Worm (Caenorhabditis elegans) whole organism, early embryonic: Measurements from ENCODE around the gene acs-5.

ENCODE experiments used
- B0310.2 ChIP-seq: sonication (generic microtip); optimal IDR thresholded peaks from 2 replicates; lab custom pipeline; 2016; ENCODE audit warnings: mild to moderate bottlenecking, missing genetic modification characterization, missing compliant biosample characterization
- F13C5.2 ChIP-seq: sonication (generic microtip); optimal IDR thresholded peaks from 2 replicates; lab custom pipeline; 2017; ENCODE audit warnings: mild to moderate bottlenecking, missing genetic modification characterization, inconsistent platforms, missing compliant biosample characterization
- aly-1 ChIP-seq: sonication (generic microtip); optimal IDR thresholded peaks from 2 replicates; lab custom pipeline; 2016; ENCODE audit warnings: missing genetic modification characterization, missing compliant biosample characterization
- ama-1 ChIP-seq: fragments of 150-350 bp; optimal IDR thresholded peaks from 2 replicates; lab custom pipeline; 2014
- ceh-13 ChIP-seq: fragments of 200-800 bp; sonication (Bioruptor generic); optimal IDR thresholded peaks from 2 replicates; lab custom pipeline; 2018; ENCODE audit warnings: mild to moderate bottlenecking, missing genetic modification characterization, missing compliant biosample characterization
- ceh-36 ChIP-seq: sonication (generic microtip); optimal IDR thresholded peaks from 2 replicates; lab custom pipeline; 2016; ENCODE audit warnings: missing genetic modification characterization, inconsistent platforms, missing compliant biosample characterization
- ets-7 ChIP-seq: sonication (generic microtip); optimal IDR thresholded peaks from 2 replicates; lab custom pipeline; 2016; ENCODE audit warnings: missing genotype, missing genetic modification characterization, missing compliant biosample characterization
- flt-1 ChIP-seq: fragments of 200-800 bp; sonication (Bioruptor generic); IDR thresholded peaks from 2 replicates; pipeline ENCODE4 v1.3.6; 2022; ENCODE audit warnings: missing genetic modification characterization, missing compliant biosample characterization
- hmbx-1 ChIP-seq: sonication (generic microtip); optimal IDR thresholded peaks from 2 replicates; lab custom pipeline; 2016; ENCODE audit warnings: mild to moderate bottlenecking, missing genetic modification characterization, missing compliant biosample characterization
- hmg-4 ChIP-seq: fragments of 200-800 bp; sonication (Bioruptor generic); optimal IDR thresholded peaks from 2 replicates; lab custom pipeline; 2018; ENCODE audit warnings: mild to moderate bottlenecking, missing genetic modification characterization, missing compliant biosample characterization
- hnd-1 ChIP-seq: sonication (generic microtip); optimal IDR thresholded peaks from 2 replicates; lab custom pipeline; 2016; ENCODE audit warnings: missing genetic modification characterization, missing compliant biosample characterization
- pes-1 ChIP-seq: fragments of 200-800 bp; sonication (Bioruptor generic); IDR thresholded peaks from 2 replicates; pipeline ENCODE4 v1.3.6; 2022; ENCODE audit warnings: missing genetic modification reagents, missing genetic modification characterization, missing compliant biosample characterization
- scrt-1 ChIP-seq: fragments of 200-800 bp; sonication (Bioruptor generic); IDR thresholded peaks from 2 replicates; pipeline ENCODE4 v1.3.6; 2022; ENCODE audit warnings: missing genetic modification characterization, missing compliant biosample characterization
- sea-1 ChIP-seq: fragments of 200-800 bp; sonication (Bioruptor generic); conservative IDR thresholded peaks from 2 replicates; pipeline ENCODE4 v1.3.6; 2022; ENCODE audit warnings: missing genetic modification characterization, missing compliant biosample characterization
- tbx-11 ChIP-seq: fragments of 200-800 bp; sonication (Bioruptor generic); IDR thresholded peaks from 2 replicates; pipeline ENCODE4 v1.3.6; 2022; ENCODE audit warnings: missing genetic modification characterization, missing compliant biosample characterization
- tbx-37 ChIP-seq: fragments of 200-800 bp; sonication (Bioruptor generic); conservative IDR thresholded peaks from 2 replicates; pipeline ENCODE4 v1.3.6; 2022; ENCODE audit warnings: missing genetic modification reagents, missing genetic modification characterization, missing compliant biosample characterization
- tra-4 ChIP-seq: sonication (generic microtip); optimal IDR thresholded peaks from 2 replicates; lab custom pipeline; 2017; ENCODE audit warnings: missing genetic modification characterization, missing compliant biosample characterization

acs-5 gene

ce11 chrIII:13543434-13543833 is at the start of gene acs-5:
acs-5 (minus strand) TSS chrIII:13543534.
- no peak for TF ChIP-seq tbx-37
- no peak for TF ChIP-seq pes-1 (GFP tag; lab: Robert Waterston, UW)
- no peak for TF ChIP-seq ceh-13 (GFP tag; lab: Kevin White, UChicago)
- no peak for TF ChIP-seq ceh-36 (tag; lab: Kevin White, UChicago)
- no peak for TF ChIP-seq sea-1 (GFP tag; lab: Robert Waterston, UW)
- no peak for TF ChIP-seq hnd-1 (tag; lab: Kevin White, UChicago)
- no peak for TF ChIP-seq aly-1 (tag; lab: Kevin White, UChicago)
- TF ChIP-seq flt-1 (GFP tag; lab: Robert Waterston, UW): no peak
- no peak for TF ChIP-seq tbx-11 (GFP tag; lab: Robert Waterston, UW)
- no peak for TF ChIP-seq ama-1 (lab: Kevin White, UChicago)
- no peak for TF ChIP-seq hmbx-1 (tag; lab: Kevin White, UChicago)
- no peak for TF ChIP-seq hmg-4 (GFP tag; lab: Kevin White, UChicago)
- no peak for TF ChIP-seq ets-7
- TF ChIP-seq tra-4 (tag; lab: Kevin White, UChicago): no peak
- TF ChIP-seq B0310.2 (tag; lab: Kevin White, UChicago): no peak
- no peak for TF ChIP-seq scrt-1 (GFP tag; lab: Robert Waterston, UW)
- TF ChIP-seq F13C5.2 (tag; lab: Kevin White, UChicago): no peak

- TF ChIP-seq sea-1 (GFP tag; lab: Robert Waterston, UW) (peak; percentile 58), tbx-11 (GFP tag; lab: Robert Waterston, UW) (0 out of 2 replicates have a peak, but pooled peaks have one; percentile 41)
Measured at ce11 chrIII:13585136-13585535, 41.8 kb upstream of the acs-5 start.

- TF ChIP-seq tbx-11 (GFP tag; lab: Robert Waterston, UW) (no peak), ceh-13 (GFP tag; lab: Kevin White, UChicago) (no peak), hmbx-1 (tag; lab: Kevin White, UChicago) (no peak), scrt-1 (GFP tag; lab: Robert Waterston, UW) (no peak), B0310.2 (tag; lab: Kevin White, UChicago) (no peak), ets-7 (no peak), aly-1 (tag; lab: Kevin White, UChicago) (no peak), tra-4 (tag; lab: Kevin White, UChicago) (no peak), tbx-37 (no peak), ceh-36 (tag; lab: Kevin White, UChicago) (no peak), hmg-4 (GFP tag; lab: Kevin White, UChicago) (no peak), sea-1 (GFP tag; lab: Robert Waterston, UW) (no peak), hnd-1 (tag; lab: Kevin White, UChicago) (no peak), F13C5.2 (tag; lab: Kevin White, UChicago) (no peak), flt-1 (GFP tag; lab: Robert Waterston, UW) (no peak)
Measured at ce11 chrIII:13581727-13582126, 38.4 kb upstream of the acs-5 start.

- no peak for TF ChIP-seq tra-4 (tag; lab: Kevin White, UChicago)
- TF ChIP-seq ceh-13 (GFP tag; lab: Kevin White, UChicago): no peak
- TF ChIP-seq scrt-1 (GFP tag; lab: Robert Waterston, UW): no peak
- TF ChIP-seq tbx-37: no peak
- no peak for TF ChIP-seq B0310.2 (tag; lab: Kevin White, UChicago)
- no peak for TF ChIP-seq ceh-36 (tag; lab: Kevin White, UChicago)
- TF ChIP-seq ama-1 (lab: Kevin White, UChicago): no peak
- no peak for TF ChIP-seq tbx-11 (GFP tag; lab: Robert Waterston, UW)
- TF ChIP-seq ets-7: no peak
- no peak for TF ChIP-seq hmbx-1 (tag; lab: Kevin White, UChicago)
- no peak for TF ChIP-seq sea-1 (GFP tag; lab: Robert Waterston, UW)
- TF ChIP-seq hmg-4 (GFP tag; lab: Kevin White, UChicago): no peak
- TF ChIP-seq flt-1 (GFP tag; lab: Robert Waterston, UW): no peak
- no peak for TF ChIP-seq pes-1 (GFP tag; lab: Robert Waterston, UW)
- TF ChIP-seq hnd-1 (tag; lab: Kevin White, UChicago): no peak
- no peak for TF ChIP-seq aly-1 (tag; lab: Kevin White, UChicago)
Measured at ce11 chrIII:13580538-13580937, 37.2 kb upstream of the acs-5 start, which contains the start of gene T05D4.5. T05D4.5 (plus strand) TSS chrIII:13580838.

ce11 chrIII:13580076-13580475 is 36.7 kb upstream of the acs-5 start:
- TF ChIP-seq tra-4 (tag; lab: Kevin White, UChicago) (no peak), tbx-37 (no peak), ceh-36 (tag; lab: Kevin White, UChicago) (no peak), sea-1 (GFP tag; lab: Robert Waterston, UW) (no peak), tbx-11 (GFP tag; lab: Robert Waterston, UW) (no peak), aly-1 (tag; lab: Kevin White, UChicago) (no peak), hmg-4 (GFP tag; lab: Kevin White, UChicago) (no peak), flt-1 (GFP tag; lab: Robert Waterston, UW) (no peak), F13C5.2 (tag; lab: Kevin White, UChicago) (no peak), B0310.2 (tag; lab: Kevin White, UChicago) (no peak), hnd-1 (tag; lab: Kevin White, UChicago) (no peak), ama-1 (lab: Kevin White, UChicago) (no peak), ceh-13 (GFP tag; lab: Kevin White, UChicago) (no peak), hmbx-1 (tag; lab: Kevin White, UChicago) (no peak), scrt-1 (GFP tag; lab: Robert Waterston, UW) (no peak), pes-1 (GFP tag; lab: Robert Waterston, UW) (no peak), ets-7 (no peak)

ce11 chrIII:13575610-13576232 is 32.4 kb upstream of the acs-5 start, which contains the start of gene osm-7:
osm-7 (plus strand) TSS chrIII:13576182.
- no peak for TF ChIP-seq flt-1 (GFP tag; lab: Robert Waterston, UW)
- TF ChIP-seq F13C5.2 (tag; lab: Kevin White, UChicago): no peak
- TF ChIP-seq tra-4 (tag; lab: Kevin White, UChicago): no peak
- no peak for TF ChIP-seq sea-1 (GFP tag; lab: Robert Waterston, UW)
- TF ChIP-seq hmg-4 (GFP tag; lab: Kevin White, UChicago): no peak
- no peak for TF ChIP-seq hmbx-1 (tag; lab: Kevin White, UChicago)
- TF ChIP-seq B0310.2 (tag; lab: Kevin White, UChicago): no peak
- TF ChIP-seq hnd-1 (tag; lab: Kevin White, UChicago): no peak
- no peak for TF ChIP-seq tbx-11 (GFP tag; lab: Robert Waterston, UW)
